Fruit fly (Drosophila melanogaster) whole organism, embryonic: ENCODE measurements around the gene Awh.

Source experiments
- Bteb2 ChIP-seq: fragments of 200-800 bp; sonication (Bioruptor generic); optimal IDR thresholded peaks from 2 replicates; lab custom pipeline; 2016; ENCODE audit warnings: missing biosample characterization, missing genetic modification characterization
- CG1024 ChIP-seq: fragments of 200-800 bp; sonication (Bioruptor generic); IDR thresholded peaks from 2 replicates; pipeline ENCODE4 v1.3.6; 2022; ENCODE audit warnings: missing biosample characterization, missing genetic modification characterization
- CG10543 ChIP-seq: fragments of 200-800 bp; sonication (Bioruptor generic); optimal IDR thresholded peaks from 3 replicates; lab custom pipeline; 2017; ENCODE audit warnings: missing biosample characterization, mild to moderate bottlenecking, missing genetic modification characterization, moderate library complexity
- CG14050 ChIP-seq: fragments of 200-800 bp; sonication (Bioruptor generic); IDR thresholded peaks from 3 replicates; pipeline ENCODE4 v1.3.6; 2022; ENCODE audit warnings: missing biosample characterization, missing genetic modification characterization
- CG14667 ChIP-seq: fragments of 200-800 bp; sonication (Bioruptor generic); IDR thresholded peaks from 2 replicates; pipeline ENCODE4 v1.3.6; 2022; ENCODE audit warnings: missing biosample characterization, missing genetic modification characterization
- CG17359 ChIP-seq: fragments of 200-800 bp; sonication (Bioruptor generic); optimal IDR thresholded peaks from 3 replicates; lab custom pipeline; 2018; ENCODE audit warnings: missing biosample characterization, mild to moderate bottlenecking, missing genetic modification characterization, moderate library complexity
- CG17568 ChIP-seq: fragments of 200-800 bp; sonication (Bioruptor generic); optimal IDR thresholded peaks from 2 replicates; lab custom pipeline; 2018; ENCODE audit warnings: missing biosample characterization, mild to moderate bottlenecking, missing genetic modification characterization, moderate library complexity
- CG18262 ChIP-seq: fragments of 200-800 bp; optimal IDR thresholded peaks from 3 replicates; lab custom pipeline; 2019; ENCODE audit warnings: missing biosample characterization, mild to moderate bottlenecking, missing genetic modification characterization, moderate library complexity
- CG2120 ChIP-seq: fragments of 200-800 bp; sonication (Bioruptor generic); optimal IDR thresholded peaks from 3 replicates; lab custom pipeline; 2016; ENCODE audit warnings: missing biosample characterization, missing genetic modification characterization
- CG2199 ChIP-seq: fragments of 200-800 bp; sonication (Bioruptor generic); IDR thresholded peaks from 3 replicates; pipeline ENCODE4 v1.3.6; 2022; ENCODE audit warnings: missing biosample characterization, missing genetic modification characterization
- CG33213 ChIP-seq: fragments of 200-800 bp; sonication (Bioruptor generic); optimal IDR thresholded peaks from 3 replicates; lab custom pipeline; 2016; ENCODE audit warnings: missing biosample characterization, missing genetic modification characterization
- CG3407 ChIP-seq: fragments of 200-800 bp; sonication (Bioruptor generic); optimal IDR thresholded peaks from 2 replicates; lab custom pipeline; 2018; ENCODE audit warnings: missing biosample characterization, mild to moderate bottlenecking, missing genetic modification characterization
- CG4424 ChIP-seq: fragments of 200-800 bp; sonication (Bioruptor generic); optimal IDR thresholded peaks from 3 replicates; lab custom pipeline; 2016; ENCODE audit warnings: missing biosample characterization, missing genetic modification characterization
- CG6854 ChIP-seq: fragments of 200-800 bp; sonication (Bioruptor generic); optimal IDR thresholded peaks from 3 replicates; lab custom pipeline; 2017; ENCODE audit warnings: missing biosample characterization, mild to moderate bottlenecking, missing genetic modification characterization
- CG7271 ChIP-seq: fragments of 200-800 bp; sonication (Bioruptor generic); optimal IDR thresholded peaks from 2 replicates; lab custom pipeline; 2018; ENCODE audit warnings: missing biosample characterization, mild to moderate bottlenecking, missing genetic modification characterization, moderate library complexity
- CG8290 ChIP-seq, 3 experiments: fragments of 200-800 bp; sonication (Bioruptor generic); optimal IDR thresholded peaks; 2 replicates each; lab custom pipeline; 2016 to 2019; ENCODE audit warnings: missing biosample characterization in 3 of 3, missing genetic modification characterization in 3 of 3, mild to moderate bottlenecking in 2 of 3, moderate library complexity in 1 of 3
- CG8944 ChIP-seq: fragments of 200-800 bp; sonication (Bioruptor generic); optimal IDR thresholded peaks from 3 replicates; lab custom pipeline; 2016; ENCODE audit warnings: missing biosample characterization, missing genetic modification characterization
- CG9876 ChIP-seq: fragments of 200-800 bp; sonication (Bioruptor generic); optimal IDR thresholded peaks from 2 replicates; lab custom pipeline; 2016; ENCODE audit warnings: missing biosample characterization, missing genetic modification characterization
- CkIIα-i1 ChIP-seq: fragments of 200-800 bp; sonication (Bioruptor generic); IDR thresholded peaks from 2 replicates; pipeline ENCODE4 v1.3.6; 2022; ENCODE audit warnings: missing biosample characterization, missing genetic modification characterization
- CoRest ChIP-seq: fragments of 200-800 bp; sonication (Bioruptor generic); optimal IDR thresholded peaks from 3 replicates; lab custom pipeline; 2018; ENCODE audit warnings: missing biosample characterization, mild to moderate bottlenecking, missing genetic modification characterization, moderate library complexity
- Dip3 ChIP-seq: fragments of 200-800 bp; sonication (Bioruptor generic); optimal IDR thresholded peaks from 3 replicates; lab custom pipeline; 2016; ENCODE audit warnings: missing biosample characterization, missing genetic modification characterization
- H2.0 ChIP-seq: fragments of 200-800 bp; sonication (Bioruptor generic); IDR thresholded peaks from 2 replicates; pipeline ENCODE4 v1.3.6; 2022; ENCODE audit warnings: missing biosample characterization, missing genetic modification characterization
- HLH4C ChIP-seq: fragments of 200-800 bp; sonication (Bioruptor generic); IDR thresholded peaks from 3 replicates; pipeline ENCODE4 v1.3.6; 2022; ENCODE audit warnings: missing biosample characterization, missing genetic modification characterization; ENCODE audit not compliant: partially characterized antibody
- Hmr ChIP-seq: fragments of 200-800 bp; sonication (Bioruptor generic); optimal IDR thresholded peaks from 3 replicates; lab custom pipeline; 2017; ENCODE audit warnings: mild to moderate bottlenecking, missing biosample characterization, missing genetic modification reagents, missing genetic modification characterization
- Max ChIP-seq: fragments of 200-800 bp; sonication (Bioruptor generic); optimal IDR thresholded peaks from 2 replicates; lab custom pipeline; 2016; ENCODE audit warnings: missing biosample characterization, mild to moderate bottlenecking, missing genetic modification characterization
- NfI ChIP-seq: fragments of 200-800 bp; sonication (Bioruptor generic); optimal IDR thresholded peaks from 3 replicates; lab custom pipeline; 2018; ENCODE audit warnings: missing biosample characterization, mild to moderate bottlenecking, missing genetic modification characterization, moderate library complexity
- Oli ChIP-seq: fragments of 200-800 bp; sonication (Bioruptor generic); optimal IDR thresholded peaks from 2 replicates; lab custom pipeline; 2018; ENCODE audit warnings: missing biosample characterization, mild to moderate bottlenecking, missing genetic modification characterization, moderate library complexity
- Ravus ChIP-seq: fragments of 200-800 bp; sonication (Bioruptor generic); IDR thresholded peaks from 2 replicates; pipeline ENCODE4 v1.3.6; 2022; ENCODE audit warnings: missing biosample characterization, missing genetic modification characterization
- Trl ChIP-seq, 3 experiments: fragments of >200 bp in 2 of 3; fragments of 200-800 bp in 1 of 3; sonication (Bioruptor generic) in 1 of 3; optimal IDR thresholded peaks; 2 replicates in 1 of 3; 3 replicates in 2 of 3; lab custom pipeline; 2016 to 2017; ENCODE audit warnings: missing biosample characterization in 1 of 3, missing genetic modification characterization in 1 of 3
- ap ChIP-seq: fragments of 200-800 bp; sonication (Bioruptor generic); IDR thresholded peaks from 2 replicates; pipeline ENCODE4 v1.3.6; 2022; ENCODE audit warnings: missing biosample characterization, missing genetic modification characterization
- bbx ChIP-seq: fragments of 200-800 bp; sonication (Bioruptor generic); IDR thresholded peaks from 2 replicates; pipeline ENCODE4 v1.3.6; 2022; ENCODE audit warnings: missing biosample characterization, missing genetic modification characterization; ENCODE audit not compliant: partially characterized antibody
- btn ChIP-seq: fragments of 200-800 bp; sonication (Bioruptor generic); optimal IDR thresholded peaks from 2 replicates; lab custom pipeline; 2016; ENCODE audit warnings: missing biosample characterization, missing genetic modification characterization
- cas ChIP-seq: fragments of 200-800 bp; sonication (Bioruptor generic); IDR thresholded peaks from 2 replicates; pipeline ENCODE4 v1.3.6; 2022; ENCODE audit warnings: missing biosample characterization, missing genetic modification characterization
- dm ChIP-seq: fragments of 200-800 bp; sonication (Bioruptor generic); optimal IDR thresholded peaks from 3 replicates; lab custom pipeline; 2016; ENCODE audit warnings: missing biosample characterization, missing genetic modification characterization
- fd3F ChIP-seq: fragments of 200-800 bp; sonication (Bioruptor generic); optimal IDR thresholded peaks from 2 replicates; lab custom pipeline; 2018; ENCODE audit warnings: missing biosample characterization, mild to moderate bottlenecking, missing genetic modification characterization, moderate library complexity
- grn ChIP-seq: fragments of 200-800 bp; sonication (Bioruptor generic); optimal IDR thresholded peaks from 3 replicates; lab custom pipeline; 2017; ENCODE audit warnings: missing biosample characterization, missing genetic modification characterization
- her ChIP-seq: fragments of 200-800 bp; sonication (Bioruptor generic); optimal IDR thresholded peaks from 2 replicates; lab custom pipeline; 2016; ENCODE audit warnings: missing biosample characterization, missing genetic modification characterization
- knrl ChIP-seq: fragments of 200-800 bp; sonication (Bioruptor generic); IDR thresholded peaks from 3 replicates; pipeline ENCODE4 v1.3.6; 2022; ENCODE audit warnings: missing biosample characterization, missing genetic modification characterization; ENCODE audit not compliant: partially characterized antibody
- maf-S ChIP-seq: fragments of 200-800 bp; sonication (Bioruptor generic); optimal IDR thresholded peaks from 2 replicates; lab custom pipeline; 2016; ENCODE audit warnings: missing biosample characterization, missing genetic modification characterization
- psq ChIP-seq: fragments of 200-800 bp; sonication (Bioruptor generic); optimal IDR thresholded peaks from 2 replicates; lab custom pipeline; 2017; ENCODE audit warnings: missing biosample characterization, missing genetic modification characterization
- pzg ChIP-seq: fragments of 200-800 bp; sonication (Bioruptor generic); optimal IDR thresholded peaks from 3 replicates; lab custom pipeline; 2018; ENCODE audit warnings: missing biosample characterization, mild to moderate bottlenecking, missing genetic modification characterization, moderate library complexity
- shn ChIP-seq: fragments of 200-800 bp; sonication (Bioruptor generic); optimal IDR thresholded peaks from 3 replicates; lab custom pipeline; 2016; ENCODE audit warnings: missing biosample characterization, missing genetic modification characterization
- sisA ChIP-seq: fragments of 200-800 bp; sonication (Bioruptor generic); IDR thresholded peaks from 2 replicates; pipeline ENCODE4 v1.3.6; 2022; ENCODE audit warnings: missing biosample characterization, missing genetic modification characterization
- slou ChIP-seq: fragments of 200-800 bp; sonication (Bioruptor generic); optimal IDR thresholded peaks from 3 replicates; lab custom pipeline; 2016; ENCODE audit warnings: missing biosample characterization, missing genetic modification characterization
- so ChIP-seq: fragments of 200-800 bp; sonication (Bioruptor generic); IDR thresholded peaks from 3 replicates; pipeline ENCODE4 v1.3.6; 2022; ENCODE audit warnings: missing biosample characterization, missing genetic modification characterization
- trem ChIP-seq: fragments of 200-800 bp; optimal IDR thresholded peaks from 3 replicates; lab custom pipeline; 2019; ENCODE audit warnings: missing biosample characterization, mild to moderate bottlenecking, missing genetic modification characterization, moderate library complexity
- twi ChIP-seq: fragments of 200-800 bp; optimal IDR thresholded peaks from 2 replicates; lab custom pipeline; 2019; ENCODE audit warnings: missing biosample characterization, mild to moderate bottlenecking, missing genetic modification characterization, moderate library complexity
- wor ChIP-seq: fragments of 200-800 bp; sonication (Bioruptor generic); IDR thresholded peaks from 2 replicates; pipeline ENCODE4 v1.3.6; 2022; ENCODE audit warnings: missing biosample characterization, missing genetic modification characterization
- zf30C ChIP-seq: fragments of 200-800 bp; sonication (Bioruptor generic); optimal IDR thresholded peaks from 3 replicates; lab custom pipeline; 2018; ENCODE audit warnings: missing biosample characterization, mild to moderate bottlenecking, missing genetic modification characterization

Gene Awh

DNA sequence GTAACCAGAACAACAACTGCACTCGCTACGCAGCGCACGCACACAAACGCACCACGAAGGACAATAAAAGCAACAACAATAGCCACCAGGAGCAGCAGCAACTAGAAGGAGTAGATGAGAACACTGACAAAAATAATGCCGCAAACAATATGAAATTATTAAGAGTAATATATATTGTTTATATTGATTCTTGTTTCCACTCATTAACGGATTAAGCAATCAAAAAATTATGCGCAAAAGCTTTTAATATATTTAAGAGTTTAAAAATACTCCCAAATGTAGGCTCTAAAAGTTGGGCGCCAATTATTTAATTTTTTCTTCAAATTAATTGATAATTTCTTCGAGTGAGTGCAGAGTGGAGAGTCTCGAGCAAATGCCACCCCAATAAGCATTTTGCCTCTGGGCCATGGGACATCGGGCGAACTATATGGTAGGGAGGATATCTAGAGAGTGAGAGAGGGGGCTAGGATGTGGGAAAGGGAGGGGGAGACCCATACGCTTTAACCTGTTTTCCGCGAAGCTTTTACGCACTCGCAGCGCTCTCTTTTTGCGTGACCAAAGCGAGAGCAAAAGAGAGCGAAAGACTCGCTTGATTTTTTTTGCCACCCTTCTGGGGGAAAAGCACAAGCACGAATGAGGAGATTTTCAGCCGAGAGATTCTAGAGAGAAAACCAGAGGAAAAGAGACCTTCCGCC lies 21.1 kb upstream of the Awh start, which contains the start of gene Rdh (continued):
- TF ChIP-seq CG14050 (GFP tag; lab: Robert Waterston, UW), result peak; percentile 53; the same call in 2 of the 3 replicates
- no peak for TF ChIP-seq cas (GFP tag; lab: Robert Waterston, UW)
- TF ChIP-seq NfI, result peak; percentile 80
- peak; percentile 69 for TF ChIP-seq fd3F (GFP tag; lab: Kevin White, UChicago)
- peak; percentile 74 to 89 for TF ChIP-seq Trl (optimal IDR thresholded peaks at IDR 0.05; lab: Kevin White, UChicago)
- TF ChIP-seq Trl (GFP tag; optimal IDR thresholded peaks at IDR 0.05; lab: Kevin White, UChicago), result no peak
- no peak for TF ChIP-seq CG1024 (GFP tag; lab: Robert Waterston, UW)
- TF ChIP-seq CG6854 (GFP tag; lab: Kevin White, UChicago), result peak; percentile 77
- no peak for TF ChIP-seq CG8944 (GFP tag; lab: Kevin White, UChicago)
- no peak for TF ChIP-seq pzg (GFP tag; lab: Kevin White, UChicago)
- TF ChIP-seq CG8290 (GFP tag; optimal IDR thresholded peaks at IDR 0.05; lab: Kevin White, UChicago), result no peak
- TF ChIP-seq CG8290 (tag; optimal IDR thresholded peaks at IDR 0.05; lab: Kevin White, UChicago), result no peak
- no peak for TF ChIP-seq CG33213
- TF ChIP-seq dm, result no peak
- peak; percentile 70; the same call in 1 of the 3 replicates for TF ChIP-seq so (GFP tag; lab: Robert Waterston, UW)
- peak; percentile 62 for TF ChIP-seq trem
- TF ChIP-seq wor (GFP tag; lab: Robert Waterston, UW), result peak; percentile 45
- peak; percentile 51 for TF ChIP-seq twi (tag; lab: Kevin White, UChicago)
- no peak for TF ChIP-seq H2.0 (GFP tag; lab: Robert Waterston, UW)
- peak; percentile 81 for TF ChIP-seq CG2120 (GFP tag; lab: Kevin White, UChicago)
- TF ChIP-seq Ravus (GFP tag; lab: Robert Waterston, UW), result peak; percentile 23
- TF ChIP-seq CG17359 (tag; lab: Kevin White, UChicago), result peak; percentile 79
- TF ChIP-seq CG3407, result peak; percentile 56
- TF ChIP-seq grn, result no peak
- peak; percentile 93 for TF ChIP-seq Hmr (GFP tag; lab: Kevin White, UChicago)
- TF ChIP-seq CkIIα-i1 (GFP tag; lab: Robert Waterston, UW), result no peak
- TF ChIP-seq CG14667, result peak; percentile 45; the same call in 1 of the 2 replicates
- TF ChIP-seq CoRest (tag; lab: Kevin White, UChicago), result peak; percentile 86
- peak; percentile 77 for TF ChIP-seq Max (GFP tag; lab: Kevin White, UChicago)
- peak; percentile 94 for TF ChIP-seq zf30C (GFP tag; lab: Kevin White, UChicago)
- peak; percentile 83 for TF ChIP-seq Oli (tag; lab: Kevin White, UChicago)
- peak; percentile 19 for TF ChIP-seq Bteb2 (GFP tag; lab: Kevin White, UChicago)
- no peak for TF ChIP-seq maf-S (GFP tag; lab: Kevin White, UChicago)
- TF ChIP-seq psq (GFP tag; lab: Kevin White, UChicago), result peak; percentile 20
- no peak for TF ChIP-seq CG2199 (GFP tag; lab: Robert Waterston, UW)
- TF ChIP-seq ap, result 0 out of 2 replicates have a peak, but pooled peaks have one; percentile 12
- TF ChIP-seq CG18262, result peak; percentile 71
- no peak for TF ChIP-seq shn (GFP tag; lab: Kevin White, UChicago)
- peak; percentile 65 for TF ChIP-seq slou (GFP tag; lab: Kevin White, UChicago)
- peak; percentile 32 for TF ChIP-seq Dip3
- peak; percentile 69 for TF ChIP-seq CG4424 (GFP tag; lab: Kevin White, UChicago)
- peak; percentile 74 for TF ChIP-seq CG17568 (GFP tag; lab: Kevin White, UChicago)
- TF ChIP-seq knrl (GFP tag; lab: Robert Waterston, UW), result no peak
- TF ChIP-seq her (GFP tag; lab: Kevin White, UChicago), result no peak
- peak; percentile 88 for TF ChIP-seq CG10543 (GFP tag; lab: Kevin White, UChicago)
- TF ChIP-seq bbx, result no peak
- TF ChIP-seq sisA (GFP tag; lab: Robert Waterston, UW), result peak; percentile 63
- TF ChIP-seq CG7271 (tag; lab: Kevin White, UChicago), result no peak
- TF ChIP-seq CG9876 (GFP tag; lab: Kevin White, UChicago), result no peak
- no peak for TF ChIP-seq btn (GFP tag; lab: Kevin White, UChicago)
- no peak for TF ChIP-seq HLH4C
